8 worm cellular contexts compared by ENCODE assay signal in genomic region chrV:8936184-8936589, ce11.
TF ChIP-seq lines count a peak whose summit lies in the region.

Gene unc-23, plus strand, starts transcription at chrV:8936359.

TF ChIP-seq in whole organism, L1 larva, 84 proteins besides CTCF, POLR2A, EP300 and RAD21 (continues in another document):
- TF ChIP-seq tlp-1 (tag; optimal IDR thresholded peaks at IDR 0.05; lab: Kevin White, UChicago) (no peak), aly-2 (tag; optimal IDR thresholded peaks at IDR 0.05; lab: Kevin White, UChicago) (no peak), sup-37 (GFP tag; optimal IDR thresholded peaks at IDR 0.05; lab: Kevin White, UChicago) (peak; percentile 61), nhr-90 (tag; optimal IDR thresholded peaks at IDR 0.05; lab: Kevin White, UChicago; ENCODE audit: poor library complexity) (peak; percentile 92), aha-1 (tag; optimal IDR thresholded peaks at IDR 0.05; lab: Kevin White, UChicago) (peak; percentile 8), lin-39 (tag; optimal IDR thresholded peaks at IDR 0.05; lab: Kevin White, UChicago) (peak; percentile 24), ceh-63 (GFP tag; optimal IDR thresholded peaks at IDR 0.05; lab: Kevin White, UChicago) (no peak), unc-62 (GFP tag; optimal IDR thresholded peaks at IDR 0.05; lab: Kevin White, UChicago) (no peak), lin-14 (GFP tag; optimal IDR thresholded peaks at IDR 0.05; lab: Kevin White, UChicago) (peak; percentile 94), mdl-1 (tag; optimal IDR thresholded peaks at IDR 0.05; lab: Kevin White, UChicago) (peak in 1 of 2 experiments; percentile 83), ztf-11 (tag; optimal IDR thresholded peaks at IDR 0.05; lab: Kevin White, UChicago) (no peak)

TF ChIP-seq in whole organism, L2 larva, 48 proteins besides CTCF, POLR2A, EP300 and RAD21 (continues in another document):
- TF ChIP-seq nhr-129 (tag; optimal IDR thresholded peaks at IDR 0.05; lab: Kevin White, UChicago), result peak; percentile 80
- no peak for TF ChIP-seq elt-3 (tag; optimal IDR thresholded peaks at IDR 0.05; lab: Kevin White, UChicago)
- TF ChIP-seq ZK546.5 (tag; optimal IDR thresholded peaks at IDR 0.05; lab: Kevin White, UChicago), result no peak
- peak; percentile 51 for TF ChIP-seq Y55F3AM.14 (GFP tag; optimal IDR thresholded peaks at IDR 0.05; lab: Kevin White, UChicago)
- peak; percentile 91 for TF ChIP-seq blmp-1 (tag; optimal IDR thresholded peaks at IDR 0.05; lab: Kevin White, UChicago; ENCODE audit: insufficient read depth)
- no peak for TF ChIP-seq ztf-1 (GFP tag; conservative IDR thresholded peaks at IDR 0.05; lab: Robert Waterston, UW)
- no peak for TF ChIP-seq mab-5 (tag; optimal IDR thresholded peaks at IDR 0.05; lab: Kevin White, UChicago)
- TF ChIP-seq F13H6.1 (tag; optimal IDR thresholded peaks at IDR 0.05; lab: Kevin White, UChicago), result peak; percentile 94
- no peak for TF ChIP-seq nhr-23 (tag; optimal IDR thresholded peaks at IDR 0.05; lab: Kevin White, UChicago)
- TF ChIP-seq mbf-1 (tag; optimal IDR thresholded peaks at IDR 0.05; lab: Kevin White, UChicago), result no peak
- TF ChIP-seq ama-1 (optimal IDR thresholded peaks at IDR 0.05; lab: Kevin White, UChicago), result no peak
- TF ChIP-seq lin-39 (tag; optimal IDR thresholded peaks at IDR 0.05; lab: Kevin White, UChicago), result no peak

TF ChIP-seq in whole organism, L3 larva, 47 proteins besides CTCF, POLR2A, EP300 and RAD21 (continues in another document):
- peak; percentile 44 for TF ChIP-seq lin-39 (tag; optimal IDR thresholded peaks at IDR 0.05; lab: Kevin White, UChicago)
- TF ChIP-seq unc-62 (GFP tag; optimal IDR thresholded peaks at IDR 0.05; lab: Kevin White, UChicago), result peak; percentile 70
- peak; percentile 56 for TF ChIP-seq fos-1 (tag; optimal IDR thresholded peaks at IDR 0.05; lab: Kevin White, UChicago)
- TF ChIP-seq ceh-28 (tag; optimal IDR thresholded peaks at IDR 0.05; lab: Kevin White, UChicago), result peak; percentile 80
- TF ChIP-seq R02D3.7 (tag; optimal IDR thresholded peaks at IDR 0.05; lab: Kevin White, UChicago), result peak; percentile 48
- TF ChIP-seq elt-1 (tag; optimal IDR thresholded peaks at IDR 0.05; lab: Kevin White, UChicago), result peak; percentile 2
- TF ChIP-seq elt-3 (tag; optimal IDR thresholded peaks at IDR 0.05; lab: Kevin White, UChicago), result peak; percentile 31 to 67 (median 56)
- peak; percentile 78 for TF ChIP-seq nfya-1 (tag; optimal IDR thresholded peaks at IDR 0.05; lab: Kevin White, UChicago; ENCODE audit: insufficient read depth)
- TF ChIP-seq tbx-2 (tag; optimal IDR thresholded peaks at IDR 0.05; lab: Kevin White, UChicago), result peak; percentile 43
- TF ChIP-seq pqm-1 (tag; optimal IDR thresholded peaks at IDR 0.05; lab: Kevin White, UChicago), result peak; percentile 35
- peak in 1 of 2 experiments; percentile 51 for TF ChIP-seq eor-1 (tag; optimal IDR thresholded peaks at IDR 0.05; lab: Kevin White, UChicago)

TF ChIP-seq in whole organism, L4 larva, 104 proteins besides CTCF, POLR2A, EP300 and RAD21 (continues in another document):
- peak; percentile 77 for TF ChIP-seq nhr-10 (tag; optimal IDR thresholded peaks at IDR 0.05; lab: Kevin White, UChicago)
- TF ChIP-seq F26F4.8 (GFP tag; conservative IDR thresholded peaks at IDR 0.05; lab: Robert Waterston, UW), result no peak
- TF ChIP-seq lin-15B (tag; optimal IDR thresholded peaks at IDR 0.05; lab: Kevin White, UChicago), result no peak
- peak; percentile 76; the same call in 1 of the 2 replicates for TF ChIP-seq ceh-20 (GFP tag; IDR thresholded peaks at IDR 0.05; lab: Robert Waterston, UW)
- peak in 1 of 2 experiments; percentile 98 for TF ChIP-seq unc-62 (GFP tag; optimal IDR thresholded peaks at IDR 0.05 in 1 of 2; lab: Kevin White, UChicago)
- TF ChIP-seq unc-62 (tag; optimal IDR thresholded peaks at IDR 0.05; lab: Kevin White, UChicago), result no peak
- TF ChIP-seq ceh-32 (tag; optimal IDR thresholded peaks at IDR 0.05; lab: Kevin White, UChicago; ENCODE audit: poor library complexity), result no peak
- no peak for TF ChIP-seq daf-8 (GFP tag; IDR thresholded peaks at IDR 0.05; lab: Robert Waterston, UW)
- no peak for TF ChIP-seq snpc-4 (tag; optimal IDR thresholded peaks at IDR 0.05; lab: Kevin White, UChicago)
- TF ChIP-seq tra-1 (GFP tag; IDR thresholded peaks at IDR 0.05; lab: Robert Waterston, UW), result peak; percentile 86
- peak; percentile 54 for TF ChIP-seq mxl-3 (GFP tag; optimal IDR thresholded peaks at IDR 0.05; lab: Kevin White, UChicago)
- TF ChIP-seq ZK546.5 (tag; optimal IDR thresholded peaks at IDR 0.05; lab: Kevin White, UChicago), result no peak

TF ChIP-seq in whole organism, late embryonic, 69 proteins besides CTCF, POLR2A, EP300 and RAD21 (continues in another document):
- TF ChIP-seq che-1 (tag; optimal IDR thresholded peaks at IDR 0.05; lab: Kevin White, UChicago) (no peak), ceh-6 (GFP tag; optimal IDR thresholded peaks at IDR 0.05; lab: Kevin White, UChicago) (no peak), dve-1 (tag; optimal IDR thresholded peaks at IDR 0.05; lab: Kevin White, UChicago) (peak; percentile 9), pros-1 (tag; optimal IDR thresholded peaks at IDR 0.05; lab: Kevin White, UChicago) (no peak), tbx-2 (tag; optimal IDR thresholded peaks at IDR 0.05; lab: Kevin White, UChicago) (peak; percentile 23), ceh-34 (tag; optimal IDR thresholded peaks at IDR 0.05; lab: Kevin White, UChicago) (peak; percentile 11), ets-4 (tag; optimal IDR thresholded peaks at IDR 0.05; lab: Kevin White, UChicago) (peak; percentile 60), unc-42 (tag; optimal IDR thresholded peaks at IDR 0.05; lab: Kevin White, UChicago) (no peak), ttx-3 (tag; optimal IDR thresholded peaks at IDR 0.05; lab: Kevin White, UChicago) (no peak), nfya-1 (tag; optimal IDR thresholded peaks at IDR 0.05; lab: Kevin White, UChicago) (peak; percentile 79), rnt-1 (tag; optimal IDR thresholded peaks at IDR 0.05; lab: Kevin White, UChicago) (peak; percentile 80), lin-11 (tag; optimal IDR thresholded peaks at IDR 0.05; lab: Kevin White, UChicago) (no peak), zip-5 (tag; optimal IDR thresholded peaks at IDR 0.05; lab: Kevin White, UChicago) (no peak)

TF ChIP-seq in whole organism, midembryonic, 9 proteins besides CTCF, POLR2A, EP300 and RAD21:
- no peak for TF ChIP-seq cog-1 (tag; optimal IDR thresholded peaks at IDR 0.05; lab: Kevin White, UChicago)
- 0 out of 2 replicates have a peak, but pooled peaks have one; percentile 7 for TF ChIP-seq klf-2 (GFP tag; conservative IDR thresholded peaks at IDR 0.05; lab: Robert Waterston, UW)

TF ChIP-seq in whole organism, mixed stage, embryonic, 35 proteins besides CTCF, POLR2A, EP300 and RAD21 (continues in another document):
- TF ChIP-seq lin-13 (tag; optimal IDR thresholded peaks at IDR 0.05; lab: Kevin White, UChicago) (no peak), nhr-237 (tag; optimal IDR thresholded peaks at IDR 0.05; lab: Kevin White, UChicago) (peak; percentile 17), hlh-1 (tag; optimal IDR thresholded peaks at IDR 0.05; lab: Kevin White, UChicago) (no peak), drap-1 (GFP tag; optimal IDR thresholded peaks at IDR 0.05; lab: Kevin White, UChicago) (no peak), lsy-2 (tag; optimal IDR thresholded peaks at IDR 0.05; lab: Kevin White, UChicago) (no peak), ceh-39 (tag; optimal IDR thresholded peaks at IDR 0.05; lab: Kevin White, UChicago) (no peak), ceh-43 (GFP tag; optimal IDR thresholded peaks at IDR 0.05; lab: Kevin White, UChicago) (no peak), pha-4 (tag; optimal IDR thresholded peaks at IDR 0.05; lab: Kevin White, UChicago) (peak; percentile 21), nhr-12 (tag; optimal IDR thresholded peaks at IDR 0.05; lab: Kevin White, UChicago) (no peak), unc-39 (tag; optimal IDR thresholded peaks at IDR 0.05; lab: Kevin White, UChicago) (no peak), blmp-1 (tag; optimal IDR thresholded peaks at IDR 0.05; lab: Kevin White, UChicago) (peak; percentile 14), zip-8 (tag; optimal IDR thresholded peaks at IDR 0.05; lab: Kevin White, UChicago) (no peak), ham-2 (GFP tag; optimal IDR thresholded peaks at IDR 0.05; lab: Kevin White, UChicago) (peak; percentile 77), elt-3 (tag; optimal IDR thresholded peaks at IDR 0.05; lab: Kevin White, UChicago) (no peak), elt-1 (tag; optimal IDR thresholded peaks at IDR 0.05; lab: Kevin White, UChicago; ENCODE audit: borderline replicate concordance, insufficient read depth) (peak; percentile 49), nhr-76 (tag; optimal IDR thresholded peaks at IDR 0.05; lab: Kevin White, UChicago) (no peak), lin-32 (GFP tag; optimal IDR thresholded peaks at IDR 0.05; lab: Kevin White, UChicago) (no peak), ztf-11 (tag; optimal IDR thresholded peaks at IDR 0.05; lab: Kevin White, UChicago) (no peak), M03D4.4 (tag; optimal IDR thresholded peaks at IDR 0.05; lab: Kevin White, UChicago) (no peak)

TF ChIP-seq in whole organism, young adult, 124 proteins besides CTCF, POLR2A, EP300 and RAD21 (continues in another document):
- TF ChIP-seq attf-5 (GFP tag; optimal IDR thresholded peaks at IDR 0.05; lab: Kevin White, UChicago) (peak; percentile 81), mcd-1 (GFP tag; IDR thresholded peaks at IDR 0.05; lab: Robert Waterston, UW) (peak; percentile 66), B0336.3 (GFP tag; IDR thresholded peaks at IDR 0.05; lab: Robert Waterston, UW) (peak; percentile 73; the same call in 1 of the 2 replicates), ceh-79 (tag; optimal IDR thresholded peaks at IDR 0.05; lab: Kevin White, UChicago) (peak; percentile 81), egrh-3 (GFP tag; IDR thresholded peaks at IDR 0.05; lab: Robert Waterston, UW) (no peak), nhr-90 (tag; optimal IDR thresholded peaks at IDR 0.05; lab: Kevin White, UChicago) (peak; percentile 74), egl-18 (GFP tag; IDR thresholded peaks at IDR 0.05; lab: Robert Waterston, UW) (0 out of 2 replicates have a peak, but pooled peaks have one; percentile 54), lsy-27 (tag; optimal IDR thresholded peaks at IDR 0.05; lab: Kevin White, UChicago; ENCODE audit: borderline replicate concordance, insufficient read depth) (no peak), snpc-4 (GFP tag; optimal IDR thresholded peaks at IDR 0.05; lab: Kevin White, UChicago) (no peak), snpc-4 (tag; optimal IDR thresholded peaks at IDR 0.05; lab: Kevin White, UChicago) (peak in 3 of 4 experiments; percentile 36 to 40 (median 39)), rpc-1 (optimal IDR thresholded peaks at IDR 0.05; lab: Kevin White, UChicago) (peak; percentile 64), rpc-1 (tag; optimal IDR thresholded peaks at IDR 0.05; lab: Kevin White, UChicago) (no peak), egl-44 (GFP tag; IDR thresholded peaks at IDR 0.05; lab: Robert Waterston, UW) (peak; percentile 48), gei-17 (GFP tag; optimal IDR thresholded peaks at IDR 0.05; lab: Kevin White, UChicago) (peak; percentile 81), ceh-27 (GFP tag; optimal IDR thresholded peaks at IDR 0.05; lab: Kevin White, UChicago) (no peak), him-1 (tag; optimal IDR thresholded peaks at IDR 0.05; lab: Kevin White, UChicago) (no peak), hsf-1 (GFP tag; IDR thresholded peaks at IDR 0.05; lab: Robert Waterston, UW) (peak; percentile 98), repo-1 (tag; optimal IDR thresholded peaks at IDR 0.05; lab: Kevin White, UChicago) (peak; percentile 24), K12H6.12 (tag; optimal IDR thresholded peaks at IDR 0.05; lab: Kevin White, UChicago) (peak; percentile 56)
